Worm (Caenorhabditis elegans): Measurements from ENCODE around the gene F44F4.3.

- TF ChIP-seq nhr-11 (tag; optimal IDR thresholded peaks at IDR 0.05) = no peak
- no peak for TF ChIP-seq snpc-4 (tag; optimal IDR thresholded peaks at IDR 0.05)
- TF ChIP-seq unc-39 (tag; optimal IDR thresholded peaks at IDR 0.05) = no peak
- TF ChIP-seq unc-130 (GFP tag; optimal IDR thresholded peaks at IDR 0.05) = no peak
- no peak for TF ChIP-seq php-3 (GFP tag; IDR thresholded peaks at IDR 0.05)
- TF ChIP-seq ctbp-1 (GFP tag; IDR thresholded peaks at IDR 0.05) = no peak
- no peak for TF ChIP-seq egl-27 (tag; optimal IDR thresholded peaks at IDR 0.05)
- TF ChIP-seq lsy-2 (tag; optimal IDR thresholded peaks at IDR 0.05) = no peak
Measured at ce11 chrII:10887097-10887496, 1.4 kb upstream of the F44F4.3 start.
